Fruit fly (Drosophila melanogaster): ENCODE results near the gene CG42654.

CG42654 gene

DNA sequence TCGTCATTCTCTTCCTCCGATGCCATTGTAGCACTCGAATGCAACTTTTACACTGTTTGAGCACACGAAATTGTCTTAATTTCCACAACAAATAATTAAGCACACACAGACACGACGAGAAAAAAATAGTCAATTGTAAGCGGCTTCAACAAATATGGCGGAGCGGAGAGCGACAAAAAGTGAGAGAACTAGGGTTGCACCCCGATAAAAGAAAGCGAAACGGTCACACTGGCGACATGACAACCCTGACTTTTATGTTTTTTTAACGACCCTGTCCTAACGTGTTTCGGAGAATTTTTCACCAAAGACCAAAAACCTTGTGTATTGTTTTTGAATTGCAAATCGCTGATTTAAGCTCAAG is 44.3 kb downstream of the CG42654 start, which contains the start of the genes Mi-2 and Prp3 (continued):
- TF ChIP-seq CG3847 (GFP tag; IDR thresholded peaks at IDR 0.05) (peak; percentile 63; the same call in 1 of the 2 replicates), Dbx (GFP tag; IDR thresholded peaks at IDR 0.05) (no peak), CG12391 (tag; optimal IDR thresholded peaks at IDR 0.05) (peak; percentile 34), CG12659 (GFP tag; optimal IDR thresholded peaks at IDR 0.05) (peak; percentile 88), crp (GFP tag; optimal IDR thresholded peaks at IDR 0.05) (peak in 1 of 2 experiments; percentile 26), ind (GFP tag; optimal IDR thresholded peaks at IDR 0.05) (no peak), sqz (GFP tag; optimal IDR thresholded peaks at IDR 0.05) (no peak), B-H2 (GFP tag; optimal IDR thresholded peaks at IDR 0.05) (peak; percentile 57), CG2199 (GFP tag; IDR thresholded peaks at IDR 0.05) (no peak; the same call in 2 of the 3 replicates), Fer2 (tag; optimal IDR thresholded peaks at IDR 0.05) (no peak), CG31441 (GFP tag; IDR thresholded peaks at IDR 0.05) (no peak), tap (tag; optimal IDR thresholded peaks at IDR 0.05) (no peak), CG4360 (GFP tag; IDR thresholded peaks at IDR 0.05) (no peak), pzg (GFP tag; optimal IDR thresholded peaks at IDR 0.05) (peak; percentile 84), h (optimal IDR thresholded peaks at IDR 0.05) (no peak), bsh (GFP tag; optimal IDR thresholded peaks at IDR 0.05) (no peak), pnt (GFP tag; optimal IDR thresholded peaks at IDR 0.05) (no peak), dm (GFP tag; optimal IDR thresholded peaks at IDR 0.05) (peak; percentile 81), pum (GFP tag; optimal IDR thresholded peaks at IDR 0.05) (no peak), CG17568 (GFP tag; optimal IDR thresholded peaks at IDR 0.05) (no peak), Xrp1 (GFP tag; IDR thresholded peaks at IDR 0.05) (no peak), Ssrp (tag; optimal IDR thresholded peaks at IDR 0.05) (no peak), H15 (GFP tag; IDR thresholded peaks at IDR 0.05) (no peak), CG8290 (GFP tag; optimal IDR thresholded peaks at IDR 0.05) (no peak), CG8290 (tag; optimal IDR thresholded peaks at IDR 0.05) (peak in 1 of 2 experiments; percentile 12), z (GFP tag; IDR thresholded peaks at IDR 0.05) (no peak; the same call in 2 of the 3 replicates), Drgx (GFP tag; IDR thresholded peaks at IDR 0.05) (no peak), row (GFP tag; IDR thresholded peaks at IDR 0.05) (no peak), mam (GFP tag; optimal IDR thresholded peaks at IDR 0.05) (peak; percentile 29), NC2α (GFP tag; optimal IDR thresholded peaks at IDR 0.05) (no peak), lilli (GFP tag; optimal IDR thresholded peaks at IDR 0.05) (peak; percentile 6), Sin3A (optimal IDR thresholded peaks at IDR 0.05) (peak; percentile 64), odd (GFP tag; optimal IDR thresholded peaks at IDR 0.05) (no peak), nau (GFP tag; optimal IDR thresholded peaks at IDR 0.05) (no peak), Neu2 (GFP tag; optimal IDR thresholded peaks at IDR 0.05; ENCODE audit: borderline replicate concordance) (no peak), insv (GFP tag; optimal IDR thresholded peaks at IDR 0.05) (peak in 1 of 2 experiments; percentile 38), sd (tag; optimal IDR thresholded peaks at IDR 0.05) (no peak), tna (GFP tag; IDR thresholded peaks at IDR 0.05; ENCODE audit: partially characterized antibody) (no peak), CG10209 (GFP tag; optimal IDR thresholded peaks at IDR 0.05) (no peak), jing (GFP tag; optimal IDR thresholded peaks at IDR 0.05) (no peak), CG1024 (GFP tag; IDR thresholded peaks at IDR 0.05) (no peak), Sox102F (GFP tag; optimal IDR thresholded peaks at IDR 0.05) (no peak), CG43689 (GFP tag; IDR thresholded peaks at IDR 0.05) (no peak), CG4730 (GFP tag; IDR thresholded peaks at IDR 0.05) (no peak), CG13424 (tag; optimal IDR thresholded peaks at IDR 0.05) (no peak), CG4854 (GFP tag; optimal IDR thresholded peaks at IDR 0.05) (no peak), CG14667 (GFP tag; IDR thresholded peaks at IDR 0.05) (no peak), CkIIα-i1 (GFP tag; IDR thresholded peaks at IDR 0.05) (no peak), p53 (GFP tag; optimal IDR thresholded peaks at IDR 0.05) (no peak), CG30431 (GFP tag; optimal IDR thresholded peaks at IDR 0.05) (no peak), CG12769 (tag; optimal IDR thresholded peaks at IDR 0.05) (no peak), eyg (GFP tag; optimal IDR thresholded peaks at IDR 0.05) (no peak), CG8359 (GFP tag; optimal IDR thresholded peaks at IDR 0.05; ENCODE audit: borderline replicate concordance) (no peak)

Data from whole organism, embryonic.